Worm (Caenorhabditis elegans) whole organism, L4/young adult: Measurements from ENCODE around the gene B0310.1.
A peak's percentile ranks its signal among the peaks of the same experiment; 100 is the strongest.

Source experiments
- W03F9.2 ChIP-seq: fragments of 150-350 bp; optimal IDR thresholded peaks from 2 replicates; lab custom pipeline; 2014; ENCODE audit warnings: missing biosample characterization, missing genetic modification characterization
- dao-5 ChIP-seq: sonication (generic microtip); optimal IDR thresholded peaks from 2 replicates; lab custom pipeline; 2016; ENCODE audit warnings: missing genotype, missing genetic modification characterization, moderate library complexity, missing compliant biosample characterization
- him-1 ChIP-seq: sonication (generic microtip); optimal IDR thresholded peaks from 2 replicates; lab custom pipeline; 2016; ENCODE audit warnings: missing genotype, missing genetic modification reagents, missing genetic modification characterization, missing compliant biosample characterization

Gene B0310.1

ce11 chrX:492919-493318 is at the start of gene B0310.1:
Gene B0310.1, plus strand, starts transcription at chrX:493228.
- TF ChIP-seq W03F9.2 (tag; lab: Kevin White, UChicago), result no peak
- TF ChIP-seq dao-5 (tag; lab: Kevin White, UChicago), result no peak
- TF ChIP-seq him-1, result no peak

ce11 chrX:449820-450219 is 43.2 kb upstream of the B0310.1 start, which contains the start of gene F52D1.2:
Gene F52D1.2, minus strand, starts transcription at chrX:450212.
- TF ChIP-seq dao-5 (tag; lab: Kevin White, UChicago), result no peak
- no peak for TF ChIP-seq W03F9.2 (tag; lab: Kevin White, UChicago)
- no peak for TF ChIP-seq him-1

ce11 chrX:457139-457802 is 35.8 kb upstream of the B0310.1 start, which contains the start of gene abu-12:
Gene abu-12, minus strand, starts transcription at chrX:457610.
- TF ChIP-seq W03F9.2 (tag; lab: Kevin White, UChicago) (no peak), dao-5 (tag; lab: Kevin White, UChicago) (no peak), him-1 (no peak)

ce11 chrX:459316-459715 is 33.7 kb upstream of the B0310.1 start:
- TF ChIP-seq W03F9.2 (tag; lab: Kevin White, UChicago), result no peak
- no peak for TF ChIP-seq dao-5 (tag; lab: Kevin White, UChicago)
- no peak for TF ChIP-seq him-1

ce11 chrX:460351-460750 is 32.7 kb upstream of the B0310.1 start, which contains the start of gene aagr-4:
Gene aagr-4, plus strand, starts transcription at chrX:460651.
- TF ChIP-seq him-1 (no peak), W03F9.2 (tag; lab: Kevin White, UChicago) (no peak), dao-5 (tag; lab: Kevin White, UChicago) (no peak)

- TF ChIP-seq him-1 (no peak), dao-5 (tag; lab: Kevin White, UChicago) (no peak), W03F9.2 (tag; lab: Kevin White, UChicago) (no peak)
Observed at ce11 chrX:461623-462022, 31.4 kb upstream of the B0310.1 start.

- TF ChIP-seq dao-5 (tag; lab: Kevin White, UChicago) (no peak), W03F9.2 (tag; lab: Kevin White, UChicago) (no peak), him-1 (no peak)
Observed at ce11 chrX:467338-467823, 25.6 kb upstream of the B0310.1 start.

ce11 chrX:476261-476660 is 16.8 kb upstream of the B0310.1 start, which contains the start of gene F38G1.3:
Gene F38G1.3, plus strand, starts transcription at chrX:476561.
- no peak for TF ChIP-seq W03F9.2 (tag; lab: Kevin White, UChicago)
- no peak for TF ChIP-seq dao-5 (tag; lab: Kevin White, UChicago)
- no peak for TF ChIP-seq him-1

- TF ChIP-seq dao-5 (tag; lab: Kevin White, UChicago), result no peak
- no peak for TF ChIP-seq W03F9.2 (tag; lab: Kevin White, UChicago)
- no peak for TF ChIP-seq him-1
Observed at ce11 chrX:481150-481549, 11.9 kb upstream of the B0310.1 start, which contains the start of gene che-2. Gene che-2, plus strand, starts transcription at chrX:481450.

ce11 chrX:487669-488068 is 5.4 kb upstream of the B0310.1 start:
- TF ChIP-seq him-1, result no peak
- TF ChIP-seq W03F9.2 (tag; lab: Kevin White, UChicago), result no peak
- no peak for TF ChIP-seq dao-5 (tag; lab: Kevin White, UChicago)

ce11 chrX:489635-490105 is 3.4 kb upstream of the B0310.1 start, which contains the start of gene egl-17:
Gene egl-17, plus strand, starts transcription at chrX:489685.
- peak; percentile 87 for TF ChIP-seq dao-5 (tag; lab: Kevin White, UChicago)
- peak; percentile 7 for TF ChIP-seq W03F9.2 (tag; lab: Kevin White, UChicago)
- TF ChIP-seq him-1, result peak; percentile 85

ce11 chrX:496795-497194 is 3.8 kb downstream of the B0310.1 start:
- TF ChIP-seq W03F9.2 (tag; lab: Kevin White, UChicago) (no peak), dao-5 (tag; lab: Kevin White, UChicago) (no peak), him-1 (no peak)

ce11 chrX:498640-499039 is 5.6 kb downstream of the B0310.1 start:
- TF ChIP-seq him-1 (no peak), W03F9.2 (tag; lab: Kevin White, UChicago) (no peak), dao-5 (tag; lab: Kevin White, UChicago) (no peak)

ce11 chrX:504046-504843 is 11.2 kb downstream of the B0310.1 start:
- TF ChIP-seq W03F9.2 (tag; lab: Kevin White, UChicago), result no peak
- no peak for TF ChIP-seq him-1
- TF ChIP-seq dao-5 (tag; lab: Kevin White, UChicago), result no peak
